Worm (Caenorhabditis elegans) whole organism, mixed stage, embryonic: ENCODE data around the gene tbc-11.

Experiments used
- blmp-1 ChIP-seq: fragments of 150-350 bp; optimal IDR thresholded peaks from 2 replicates; lab custom pipeline; 2014; ENCODE audit warnings: missing biosample characterization, missing genetic modification characterization
- ceh-43 ChIP-seq: fragments of 200-800 bp; sonication (Bioruptor generic); optimal IDR thresholded peaks from 2 replicates; lab custom pipeline; 2018; ENCODE audit warnings: mild to moderate bottlenecking, missing genetic modification characterization, moderate library complexity, missing compliant biosample characterization
- elt-3 ChIP-seq: fragments of 150-350 bp; optimal IDR thresholded peaks from 2 replicates; lab custom pipeline; 2014; ENCODE audit warnings: missing biosample characterization, missing genetic modification characterization
- hlh-1 ChIP-seq: fragments of 150-350 bp; optimal IDR thresholded peaks from 2 replicates; lab custom pipeline; 2014; ENCODE audit warnings: missing biosample characterization, missing genetic modification reagents, missing genetic modification characterization
- lin-13 ChIP-seq: fragments of 150-350 bp; optimal IDR thresholded peaks from 2 replicates; lab custom pipeline; 2014; ENCODE audit warnings: missing biosample characterization, missing genetic modification characterization
- lsy-2 ChIP-seq: fragments of 150-350 bp; optimal IDR thresholded peaks from 2 replicates; lab custom pipeline; 2014; ENCODE audit warnings: missing biosample characterization, missing genetic modification characterization
- mep-1 ChIP-seq: fragments of 150-350 bp; optimal IDR thresholded peaks from 2 replicates; lab custom pipeline; 2017; ENCODE audit warnings: missing biosample characterization, missing genetic modification reagents, missing genetic modification characterization, inconsistent platforms
- nhr-12 ChIP-seq: fragments of 150-350 bp; optimal IDR thresholded peaks from 2 replicates; lab custom pipeline; 2014; ENCODE audit warnings: missing biosample characterization, missing genetic modification characterization
- nhr-2 ChIP-seq: fragments of 150-350 bp; optimal IDR thresholded peaks from 2 replicates; lab custom pipeline; 2014; ENCODE audit warnings: missing biosample characterization, missing genetic modification characterization
- nhr-237 ChIP-seq: fragments of 150-350 bp; optimal IDR thresholded peaks from 2 replicates; lab custom pipeline; 2014; ENCODE audit warnings: missing biosample characterization, missing genetic modification characterization
- pha-4 ChIP-seq: fragments of 150-350 bp; optimal IDR thresholded peaks from 2 replicates; lab custom pipeline; 2018; ENCODE audit warnings: missing biosample characterization, missing genetic modification reagents, missing genetic modification characterization
- unc-39 ChIP-seq: fragments of 150-350 bp; optimal IDR thresholded peaks from 2 replicates; lab custom pipeline; 2014; ENCODE audit warnings: missing biosample characterization, missing genetic modification characterization
- unc-62 ChIP-seq: fragments of 150-350 bp; optimal IDR thresholded peaks from 2 replicates; lab custom pipeline; 2014; ENCODE audit warnings: missing biosample characterization, missing genetic modification reagents, missing genetic modification characterization
- ztf-11 ChIP-seq: fragments of 150-350 bp; optimal IDR thresholded peaks from 2 replicates; lab custom pipeline; 2014; ENCODE audit warnings: missing biosample characterization, missing genetic modification characterization

DNA sequence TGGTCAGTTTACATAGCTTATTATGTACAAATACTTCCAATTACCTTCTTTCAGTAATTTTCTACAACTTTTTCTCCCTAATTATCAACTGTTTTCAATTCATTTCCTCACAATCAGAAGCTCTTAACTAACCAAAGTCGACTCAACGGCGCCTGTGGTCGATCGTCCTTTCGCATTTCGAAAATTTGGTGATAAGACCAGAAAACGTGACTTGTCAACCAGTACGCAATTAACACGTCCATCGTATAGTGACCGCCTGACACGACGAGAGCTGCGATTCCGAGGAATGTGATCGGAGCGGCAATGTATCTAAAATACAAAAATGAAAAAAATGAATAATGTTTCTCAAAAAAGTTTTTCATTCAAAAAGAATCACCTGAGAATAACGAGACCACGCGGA lies 20.9 kb downstream of the tbc-11 start:
- TF ChIP-seq lin-13 (tag; lab: Kevin White, UChicago) = no peak
- no peak for TF ChIP-seq blmp-1 (tag; lab: Kevin White, UChicago)
- TF ChIP-seq nhr-2 (tag; lab: Kevin White, UChicago) = no peak
- TF ChIP-seq nhr-12 = no peak
- no peak for TF ChIP-seq unc-39
- no peak for TF ChIP-seq mep-1 (tag; lab: Kevin White, UChicago)
- TF ChIP-seq ztf-11 = no peak
- TF ChIP-seq ceh-43 (GFP tag; lab: Kevin White, UChicago) = no peak
- no peak for TF ChIP-seq unc-62 (GFP tag; lab: Kevin White, UChicago)
- TF ChIP-seq nhr-237 = no peak
- no peak for TF ChIP-seq pha-4 (tag; lab: Kevin White, UChicago)
- TF ChIP-seq hlh-1 (tag; lab: Kevin White, UChicago) = no peak
- no peak for TF ChIP-seq lsy-2
- TF ChIP-seq elt-3 (tag; lab: Kevin White, UChicago) = no peak
